Fruit fly (Drosophila melanogaster): ENCODE measurements around the gene fu.

fu gene

DNA sequence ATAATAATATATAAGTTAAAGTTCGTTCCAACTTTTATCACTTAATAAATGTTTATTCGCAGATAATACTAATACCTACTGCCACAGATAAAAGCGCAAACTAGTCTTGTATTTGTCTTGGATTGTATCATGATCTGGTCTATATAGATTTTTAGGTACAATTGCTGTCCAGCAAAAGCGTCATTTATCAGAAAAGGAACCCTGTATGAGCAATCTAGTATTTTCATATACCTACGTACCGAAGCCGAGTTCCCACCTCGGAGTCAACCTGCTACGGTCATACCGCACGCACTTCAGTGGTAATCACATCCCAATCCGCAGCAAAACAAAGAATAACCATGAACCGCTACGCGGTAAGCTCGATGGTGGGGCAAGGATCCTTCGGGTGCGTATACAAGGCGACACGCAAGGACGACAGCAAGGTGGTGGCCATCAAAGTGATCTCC is at the start of gene fu:
Gene fu (plus strand): TSS at position 254 of the 446 bp plus-strand sequence.
- TF ChIP-seq OdsH (GFP tag; optimal IDR thresholded peaks at IDR 0.05) (no peak), eg (GFP tag; IDR thresholded peaks at IDR 0.05) (peak; percentile 30; the same call in 1 of the 3 replicates), fd59A (GFP tag; optimal IDR thresholded peaks at IDR 0.05) (no peak), CG6808 (GFP tag; optimal IDR thresholded peaks at IDR 0.05) (no peak), esn (GFP tag; optimal IDR thresholded peaks at IDR 0.05) (peak; percentile 10), CG8632 (GFP tag; optimal IDR thresholded peaks at IDR 0.05) (no peak), CG6163 (GFP tag; IDR thresholded peaks at IDR 0.05) (0 out of 3 replicates have a peak, but pooled peaks have one; percentile 33), Sox14 (GFP tag; optimal IDR thresholded peaks at IDR 0.05) (peak; percentile 19), pdm3 (GFP tag; optimal IDR thresholded peaks at IDR 0.05) (no peak), CG34406 (GFP tag; optimal IDR thresholded peaks at IDR 0.05) (peak; percentile 30), CG16779 (tag; optimal IDR thresholded peaks at IDR 0.05) (no peak), lz (GFP tag; optimal IDR thresholded peaks at IDR 0.05) (peak; percentile 4), CG6854 (GFP tag; optimal IDR thresholded peaks at IDR 0.05) (peak; percentile 14), CG7368 (GFP tag; optimal IDR thresholded peaks at IDR 0.05) (no peak), Eip93F (GFP tag; optimal IDR thresholded peaks at IDR 0.05) (no peak), Hr39 (GFP tag; optimal IDR thresholded peaks at IDR 0.05) (no peak)

dm6 chrX:18613434-18613833 is 44.1 kb upstream of the fu start:
- TF ChIP-seq vri (GFP tag; optimal IDR thresholded peaks at IDR 0.05) (no peak), Ets21C (GFP tag; optimal IDR thresholded peaks at IDR 0.05) (peak; percentile 27), CG6808 (GFP tag; optimal IDR thresholded peaks at IDR 0.05) (peak; percentile 12), spab (GFP tag; optimal IDR thresholded peaks at IDR 0.05) (peak; percentile 9), Hr39 (GFP tag; optimal IDR thresholded peaks at IDR 0.05) (peak; percentile 49), pdm3 (GFP tag; optimal IDR thresholded peaks at IDR 0.05) (peak; percentile 34), cyc (GFP tag; optimal IDR thresholded peaks at IDR 0.05) (peak; percentile 50), lz (GFP tag; optimal IDR thresholded peaks at IDR 0.05) (peak; percentile 42), fkh (GFP tag; optimal IDR thresholded peaks at IDR 0.05) (no peak), CG8632 (GFP tag; optimal IDR thresholded peaks at IDR 0.05) (no peak), CG1621 (tag; optimal IDR thresholded peaks at IDR 0.05) (peak; percentile 13), CG3919 (GFP tag; optimal IDR thresholded peaks at IDR 0.05) (peak; percentile 22), Sox14 (GFP tag; optimal IDR thresholded peaks at IDR 0.05) (no peak), Smox (GFP tag; optimal IDR thresholded peaks at IDR 0.05) (peak; percentile 31), Eip93F (GFP tag; optimal IDR thresholded peaks at IDR 0.05) (no peak), Gug (GFP tag; IDR thresholded peaks at IDR 0.05) (no peak), dsx (GFP tag; optimal IDR thresholded peaks at IDR 0.05; ENCODE audit: poor library complexity, severe bottlenecking) (no peak), Eip78C (GFP tag) (peak; percentile 63), CG32006 (GFP tag; optimal IDR thresholded peaks at IDR 0.05) (peak; percentile 12), CG6276 (GFP tag; optimal IDR thresholded peaks at IDR 0.05) (no peak), CG15336 (GFP tag; IDR thresholded peaks at IDR 0.05) (no peak), CG3032 (tag; optimal IDR thresholded peaks at IDR 0.05) (peak; percentile 21), fd59A (GFP tag; optimal IDR thresholded peaks at IDR 0.05) (no peak), salr (GFP tag; optimal IDR thresholded peaks at IDR 0.05) (no peak), CG10631 (GFP tag; optimal IDR thresholded peaks at IDR 0.05) (peak; percentile 22), CG8319 (GFP tag; optimal IDR thresholded peaks at IDR 0.05) (no peak), CG7368 (GFP tag; optimal IDR thresholded peaks at IDR 0.05) (no peak), CG11294 (GFP tag; IDR thresholded peaks at IDR 0.05) (no peak), topi (GFP tag; optimal IDR thresholded peaks at IDR 0.05) (no peak), CG6854 (GFP tag; optimal IDR thresholded peaks at IDR 0.05) (no peak), svp (GFP tag) (peak; percentile 64), Eip75B (GFP tag; optimal IDR thresholded peaks at IDR 0.05) (peak; percentile 19), CG6163 (GFP tag; IDR thresholded peaks at IDR 0.05) (peak; percentile 48; the same call in 1 of the 3 replicates), CG4318 (GFP tag; optimal IDR thresholded peaks at IDR 0.05) (no peak), Lpt (GFP tag; optimal IDR thresholded peaks at IDR 0.05) (no peak), CG11902 (GFP tag; optimal IDR thresholded peaks at IDR 0.05) (peak; percentile 26), Sox15 (GFP tag; optimal IDR thresholded peaks at IDR 0.05) (peak; percentile 0), esn (GFP tag; optimal IDR thresholded peaks at IDR 0.05) (no peak), acj6 (GFP tag; optimal IDR thresholded peaks at IDR 0.05) (peak; percentile 38), Blimp-1 (GFP tag; optimal IDR thresholded peaks at IDR 0.05) (no peak), dac (GFP tag; optimal IDR thresholded peaks at IDR 0.05) (no peak), CG11762 (GFP tag; optimal IDR thresholded peaks at IDR 0.05; ENCODE audit: insufficient read depth) (no peak), CG10669 (GFP tag; optimal IDR thresholded peaks at IDR 0.05) (peak; percentile 46), CG6792 (GFP tag; optimal IDR thresholded peaks at IDR 0.05) (peak; percentile 27)
